Fruit fly (Drosophila melanogaster) whole organism, embryonic: Measurements from ENCODE around the gene CG15186.

Experiments used
- Aef1 ChIP-seq: fragments of 200-800 bp; sonication (Bioruptor generic); IDR thresholded peaks from 3 replicates; pipeline ENCODE4 v1.3.6; 2022; ENCODE audit warnings: missing biosample characterization, missing genetic modification characterization
- Awh ChIP-seq: fragments of 200-800 bp; sonication (Bioruptor generic); IDR thresholded peaks from 2 replicates; pipeline ENCODE4, ENCODE4 v1.3.6; 2022; ENCODE audit warnings: missing biosample characterization, missing genetic modification characterization
- BtbVII ChIP-seq: fragments of 200-800 bp; sonication (Bioruptor generic); optimal IDR thresholded peaks from 3 replicates; lab custom pipeline; 2017; ENCODE audit warnings: missing biosample characterization, mild to moderate bottlenecking, missing genetic modification characterization
- CG11696 ChIP-seq: fragments of 200-800 bp; sonication (Bioruptor generic); IDR thresholded peaks from 2 replicates; pipeline ENCODE4 v1.3.6; 2022; ENCODE audit warnings: missing biosample characterization, missing genetic modification characterization
- CG12236 ChIP-seq: fragments of 200-800 bp; sonication (Bioruptor generic); optimal IDR thresholded peaks from 2 replicates; lab custom pipeline; 2016; ENCODE audit warnings: missing biosample characterization, missing genetic modification characterization
- CG14441 ChIP-seq: fragments of 200-800 bp; sonication (Bioruptor generic); IDR thresholded peaks from 2 replicates; pipeline ENCODE4 v1.3.6; 2022; ENCODE audit warnings: missing biosample characterization, missing genetic modification characterization
- CG15269 ChIP-seq: fragments of 200-800 bp; sonication (Bioruptor generic); optimal IDR thresholded peaks from 2 replicates; lab custom pipeline; 2018; ENCODE audit warnings: missing biosample characterization, mild to moderate bottlenecking, missing genetic modification characterization, moderate library complexity
- CG1529 ChIP-seq: fragments of 200-800 bp; sonication (Bioruptor generic); optimal IDR thresholded peaks from 3 replicates; lab custom pipeline; 2018; ENCODE audit warnings: missing biosample characterization, missing genetic modification characterization
- CG16813 ChIP-seq: fragments of 200-800 bp; sonication (Bioruptor generic); IDR thresholded peaks from 3 replicates; pipeline ENCODE4 v1.3.6; 2022; ENCODE audit warnings: missing biosample characterization, missing genetic modification characterization; ENCODE audit not compliant: partially characterized antibody
- CG17361 ChIP-seq: fragments of 200-800 bp; sonication (Bioruptor generic); IDR thresholded peaks from 3 replicates; pipeline ENCODE4 v1.3.6; 2022; ENCODE audit warnings: missing biosample characterization, missing genetic modification characterization
- CG18764 ChIP-seq: fragments of 200-800 bp; sonication (Bioruptor generic); optimal IDR thresholded peaks from 3 replicates; lab custom pipeline; 2016; ENCODE audit warnings: missing biosample characterization, missing genetic modification characterization
- CG2678 ChIP-seq: fragments of 200-800 bp; sonication (Bioruptor generic); optimal IDR thresholded peaks from 3 replicates; lab custom pipeline; 2019; ENCODE audit warnings: missing biosample characterization, mild to moderate bottlenecking, missing genetic modification characterization, moderate library complexity
- CG31224 ChIP-seq: fragments of 200-800 bp; sonication (Bioruptor generic); IDR thresholded peaks from 2 replicates; pipeline ENCODE4 v1.3.6; 2022; ENCODE audit warnings: missing biosample characterization, missing genetic modification characterization
- CG42726 ChIP-seq: fragments of 200-800 bp; sonication (Bioruptor generic); IDR thresholded peaks from 2 replicates; pipeline ENCODE4 v1.3.6; 2022; ENCODE audit warnings: missing biosample characterization, missing genetic modification characterization; ENCODE audit not compliant: partially characterized antibody
- CG4360 ChIP-seq: fragments of 200-800 bp; sonication (Bioruptor generic); IDR thresholded peaks from 2 replicates; pipeline ENCODE4 v1.3.6; 2022; ENCODE audit warnings: missing biosample characterization, missing genetic modification characterization
- CG4617 ChIP-seq: fragments of 200-800 bp; sonication (Bioruptor generic); optimal IDR thresholded peaks from 3 replicates; lab custom pipeline; 2016; ENCODE audit warnings: missing biosample characterization, missing genetic modification characterization, borderline replicate concordance
- CG4707 ChIP-seq: fragments of 200-800 bp; sonication (Bioruptor generic); optimal IDR thresholded peaks from 2 replicates; lab custom pipeline; 2018; ENCODE audit warnings: missing biosample characterization, mild to moderate bottlenecking, missing genetic modification characterization, moderate library complexity
- CG4854 ChIP-seq: fragments of 200-800 bp; sonication (Bioruptor generic); optimal IDR thresholded peaks from 2 replicates; lab custom pipeline; 2016; ENCODE audit warnings: missing biosample characterization, missing genetic modification characterization, inconsistent platforms
- CG6175 ChIP-seq: fragments of 200-800 bp; sonication (Bioruptor generic); IDR thresholded peaks from 3 replicates; pipeline ENCODE4 v1.3.6; 2022; ENCODE audit warnings: missing biosample characterization, missing genetic modification characterization
- CG6683 ChIP-seq: fragments of 200-800 bp; sonication (Bioruptor generic); optimal IDR thresholded peaks from 2 replicates; lab custom pipeline; 2017; ENCODE audit warnings: missing biosample characterization, mild to moderate bottlenecking, missing genetic modification characterization, missing genetic modification reagents
- CG9797 ChIP-seq: fragments of 200-800 bp; sonication (Bioruptor generic); optimal IDR thresholded peaks from 3 replicates; lab custom pipeline; 2018; ENCODE audit warnings: missing biosample characterization, mild to moderate bottlenecking, missing genetic modification characterization
- Camta ChIP-seq: fragments of 200-800 bp; sonication (Bioruptor generic); optimal IDR thresholded peaks from 2 replicates; lab custom pipeline; 2016; ENCODE audit warnings: missing biosample characterization, missing genetic modification characterization
- Fer3 ChIP-seq: fragments of 200-800 bp; sonication (Bioruptor generic); optimal IDR thresholded peaks from 2 replicates; lab custom pipeline; 2018; ENCODE audit warnings: missing biosample characterization, mild to moderate bottlenecking, missing genetic modification characterization, moderate library complexity
- HLH54F ChIP-seq: fragments of 200-800 bp; sonication (Bioruptor generic); optimal IDR thresholded peaks from 3 replicates; lab custom pipeline; 2016; ENCODE audit warnings: missing biosample characterization, missing genetic modification characterization
- Hr51 ChIP-seq, 2 experiments: fragments of 200-800 bp; sonication (Bioruptor generic); optimal IDR thresholded peaks; 2 replicates in 1 of 2; 3 replicates in 1 of 2; lab custom pipeline; 2016 to 2018; ENCODE audit warnings: missing biosample characterization in 2 of 2, missing genetic modification characterization in 2 of 2, mild to moderate bottlenecking in 1 of 2, moderate library complexity in 1 of 2
- PHDP ChIP-seq: fragments of 200-800 bp; sonication (Bioruptor generic); optimal IDR thresholded peaks from 3 replicates; lab custom pipeline; 2018; ENCODE audit warnings: missing biosample characterization, mild to moderate bottlenecking, missing genetic modification characterization, moderate library complexity
- Poxn ChIP-seq: fragments of 200-800 bp; sonication (Bioruptor generic); IDR thresholded peaks from 2 replicates; pipeline ENCODE4 v1.3.6; 2022; ENCODE audit warnings: missing biosample characterization, missing genetic modification characterization
- Sox100B ChIP-seq: fragments of 200-800 bp; sonication (Bioruptor generic); optimal IDR thresholded peaks from 3 replicates; lab custom pipeline; 2018; ENCODE audit warnings: missing biosample characterization, mild to moderate bottlenecking, missing genetic modification characterization
- TFAM ChIP-seq: fragments of 200-800 bp; sonication (Bioruptor generic); optimal IDR thresholded peaks from 2 replicates; lab custom pipeline; 2017; ENCODE audit warnings: missing biosample characterization, missing genetic modification characterization, inconsistent platforms
- cas ChIP-seq: fragments of 200-800 bp; sonication (Bioruptor generic); IDR thresholded peaks from 2 replicates; pipeline ENCODE4 v1.3.6; 2022; ENCODE audit warnings: missing biosample characterization, missing genetic modification characterization
- chm ChIP-seq: fragments of 200-800 bp; sonication (Bioruptor generic); IDR thresholded peaks from 2 replicates; pipeline ENCODE4 v1.3.6; 2022; ENCODE audit warnings: missing biosample characterization, missing genetic modification characterization
- chn ChIP-seq: fragments of 200-800 bp; sonication (Bioruptor generic); optimal IDR thresholded peaks from 2 replicates; lab custom pipeline; 2016; ENCODE audit warnings: missing biosample characterization, missing genetic modification characterization
- crol ChIP-seq: fragments of 200-800 bp; sonication (Bioruptor generic); IDR thresholded peaks from 2 replicates; pipeline ENCODE4 v1.3.6; 2022; ENCODE audit warnings: missing biosample characterization, missing genetic modification characterization
- cwo ChIP-seq: fragments of 200-800 bp; sonication (Bioruptor generic); optimal IDR thresholded peaks from 3 replicates; lab custom pipeline; 2017; ENCODE audit warnings: missing biosample characterization, missing genetic modification characterization, mild to moderate bottlenecking, moderate library complexity, missing genetic modification reagents
- gcm ChIP-seq: fragments of 200-800 bp; sonication (Bioruptor generic); optimal IDR thresholded peaks from 2 replicates; lab custom pipeline; 2019; ENCODE audit warnings: missing biosample characterization, mild to moderate bottlenecking, missing genetic modification characterization, moderate library complexity
- gro ChIP-seq: fragments of 200-800 bp; sonication (Bioruptor generic); optimal IDR thresholded peaks from 2 replicates; lab custom pipeline; 2016; ENCODE audit warnings: missing biosample characterization, missing genetic modification characterization
- kay ChIP-seq: fragments of 200-800 bp; sonication (Bioruptor generic); optimal IDR thresholded peaks from 2 replicates; lab custom pipeline; 2016; ENCODE audit warnings: missing biosample characterization, missing genetic modification characterization
- lola ChIP-seq, 3 experiments: fragments of >200 bp in 2 of 3; fragments of 200-800 bp in 1 of 3; sonication (Bioruptor generic) in 1 of 3; optimal IDR thresholded peaks; 2 replicates each; lab custom pipeline; 2017 to 2019; ENCODE audit warnings: missing biosample characterization in 3 of 3, missing genetic modification characterization in 3 of 3, mild to moderate bottlenecking in 1 of 3, moderate library complexity in 1 of 3
- maf-S ChIP-seq: fragments of 200-800 bp; sonication (Bioruptor generic); optimal IDR thresholded peaks from 2 replicates; lab custom pipeline; 2016; ENCODE audit warnings: missing biosample characterization, missing genetic modification characterization
- sd ChIP-seq: fragments of 200-800 bp; sonication (Bioruptor generic); optimal IDR thresholded peaks from 3 replicates; lab custom pipeline; 2018; ENCODE audit warnings: missing biosample characterization, mild to moderate bottlenecking, missing genetic modification characterization, moderate library complexity
- sens ChIP-seq: fragments of 200-800 bp; sonication (Bioruptor generic); peaks from one replicate; lab custom pipeline; 2016; ENCODE audit warnings: missing biosample characterization, missing genetic modification characterization
- sens-2 ChIP-seq: fragments of 200-800 bp; sonication (Bioruptor generic); IDR thresholded peaks from 2 replicates; pipeline ENCODE4 v1.3.6; 2022; ENCODE audit warnings: missing biosample characterization, missing genetic modification characterization
- shn ChIP-seq: fragments of 200-800 bp; sonication (Bioruptor generic); optimal IDR thresholded peaks from 3 replicates; lab custom pipeline; 2016; ENCODE audit warnings: missing biosample characterization, missing genetic modification characterization
- sima ChIP-seq: fragments of 200-800 bp; sonication (Bioruptor generic); optimal IDR thresholded peaks from 2 replicates; lab custom pipeline; 2016; ENCODE audit warnings: missing biosample characterization, missing genetic modification characterization
- tin ChIP-seq: fragments of 200-800 bp; sonication (Bioruptor generic); optimal IDR thresholded peaks from 3 replicates; lab custom pipeline; 2016; ENCODE audit warnings: missing biosample characterization, missing genetic modification characterization
- tll ChIP-seq, 2 experiments: fragments of 200-800 bp in 1 of 2; fragments of >200 bp in 1 of 2; sonication (Bioruptor generic) in 1 of 2; optimal IDR thresholded peaks; 2 replicates each; lab custom pipeline; 2017 to 2019; ENCODE audit warnings: missing biosample characterization in 2 of 2, missing genetic modification characterization in 2 of 2, mild to moderate bottlenecking in 1 of 2, moderate library complexity in 1 of 2
- toy ChIP-seq: fragments of 200-800 bp; sonication (Bioruptor generic); IDR thresholded peaks from 2 replicates; pipeline ENCODE4 v1.3.6; 2022; ENCODE audit warnings: missing biosample characterization, missing genetic modification characterization
- trem ChIP-seq: fragments of 200-800 bp; optimal IDR thresholded peaks from 3 replicates; lab custom pipeline; 2019; ENCODE audit warnings: missing biosample characterization, mild to moderate bottlenecking, missing genetic modification characterization, moderate library complexity
- wek ChIP-seq: fragments of 200-800 bp; sonication (Bioruptor generic); optimal IDR thresholded peaks from 3 replicates; lab custom pipeline; 2018; ENCODE audit warnings: missing biosample characterization, mild to moderate bottlenecking, missing genetic modification characterization, moderate library complexity
- zfh2 ChIP-seq: fragments of 200-800 bp; sonication (Bioruptor generic); optimal IDR thresholded peaks from 2 replicates; lab custom pipeline; 2016; ENCODE audit warnings: missing biosample characterization, missing genetic modification characterization

Gene CG15186

DNA sequence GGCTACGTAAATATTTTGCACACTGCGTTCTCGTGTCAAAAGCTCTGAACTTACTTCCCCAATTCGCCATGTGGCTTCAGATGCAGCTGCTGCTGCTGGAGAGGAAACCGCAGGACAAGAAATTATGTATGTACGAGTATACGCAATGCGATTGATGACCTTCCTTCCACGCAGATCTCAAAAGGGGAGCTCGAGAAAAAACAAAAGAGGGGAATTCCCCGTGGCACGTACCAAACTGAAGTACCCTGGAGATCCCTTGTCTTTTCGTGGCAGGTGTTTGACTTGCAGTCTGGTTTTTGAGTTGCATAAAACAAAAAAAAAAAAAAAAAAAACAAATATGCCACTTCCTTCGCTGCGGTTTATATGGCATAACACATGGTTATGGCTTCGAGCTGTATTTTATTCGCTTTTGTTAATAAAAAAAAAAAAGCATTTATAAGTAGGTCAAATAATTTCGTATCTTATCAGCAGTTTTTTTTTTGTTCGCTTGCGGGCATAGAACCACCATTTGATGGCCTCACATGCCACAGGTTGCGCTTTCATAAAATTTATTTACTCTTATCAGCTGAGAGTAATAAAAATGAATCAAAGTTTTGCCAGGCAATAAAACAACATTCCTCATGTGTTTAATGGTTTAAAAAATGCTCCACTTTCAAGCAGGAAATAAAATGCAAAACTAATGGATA, 45.2 kb upstream of the CG15186 start (continued):
- peak; percentile 43 for TF ChIP-seq BtbVII (GFP tag; lab: Kevin White, UChicago)
- TF ChIP-seq Sox100B (GFP tag; lab: Kevin White, UChicago): peak; percentile 20
- peak; percentile 8 for TF ChIP-seq gcm (GFP tag; lab: Kevin White, UChicago)
- no peak for TF ChIP-seq CG14441 (GFP tag; lab: Robert Waterston, UW)
- TF ChIP-seq sens: peak; percentile 3
- TF ChIP-seq shn (GFP tag; lab: Kevin White, UChicago): no peak
- no peak for TF ChIP-seq crol
- TF ChIP-seq CG31224 (GFP tag; lab: Robert Waterston, UW): no peak
- TF ChIP-seq wek (GFP tag; lab: Kevin White, UChicago): no peak
- TF ChIP-seq CG16813 (GFP tag; lab: Robert Waterston, UW): no peak
- no peak for TF ChIP-seq tin (GFP tag; lab: Kevin White, UChicago)
- no peak for TF ChIP-seq CG42726 (GFP tag; lab: Robert Waterston, UW)
- TF ChIP-seq lola (GFP tag; optimal IDR thresholded peaks at IDR 0.05; lab: Kevin White, UChicago): no peak
- TF ChIP-seq toy (GFP tag; lab: Robert Waterston, UW): no peak
- peak; percentile 48 for TF ChIP-seq CG2678 (tag; lab: Kevin White, UChicago)
- TF ChIP-seq zfh2 (GFP tag; lab: Kevin White, UChicago): no peak
- TF ChIP-seq kay (GFP tag; lab: Kevin White, UChicago): no peak
- peak; percentile 21 for TF ChIP-seq PHDP
- TF ChIP-seq chn (GFP tag; lab: Kevin White, UChicago): no peak
- no peak for TF ChIP-seq CG18764
- TF ChIP-seq Awh (GFP tag; lab: Robert Waterston, UW): no peak
- peak; percentile 12; the same call in 1 of the 3 replicates for TF ChIP-seq CG6175 (GFP tag; lab: Robert Waterston, UW)
- TF ChIP-seq CG4707 (GFP tag; lab: Kevin White, UChicago): no peak
- TF ChIP-seq tll (GFP tag; optimal IDR thresholded peaks at IDR 0.05; lab: Kevin White, UChicago): no peak
- TF ChIP-seq sd: peak; percentile 95
- peak; percentile 15 for TF ChIP-seq CG15269 (tag; lab: Kevin White, UChicago)
- no peak for TF ChIP-seq trem (tag; lab: Kevin White, UChicago)
- no peak for TF ChIP-seq CG4360
- no peak for TF ChIP-seq Poxn (GFP tag; lab: Robert Waterston, UW)
- no peak for TF ChIP-seq sima (GFP tag; lab: Kevin White, UChicago)
- peak; percentile 26 for TF ChIP-seq cwo
- peak in 1 of 2 experiments; percentile 35 for TF ChIP-seq Hr51 (GFP tag; optimal IDR thresholded peaks at IDR 0.05; lab: Kevin White, UChicago)
- TF ChIP-seq CG12236 (GFP tag; lab: Kevin White, UChicago): no peak
- no peak for TF ChIP-seq CG1529 (GFP tag; lab: Kevin White, UChicago)
- no peak for TF ChIP-seq maf-S
- TF ChIP-seq sens-2 (GFP tag; lab: Robert Waterston, UW): peak; percentile 82
- TF ChIP-seq Aef1 (GFP tag; lab: Robert Waterston, UW): no peak
- TF ChIP-seq gro (GFP tag; lab: Kevin White, UChicago): peak; percentile 3
- TF ChIP-seq CG17361 (GFP tag; lab: Robert Waterston, UW): no peak
- no peak for TF ChIP-seq CG4617 (GFP tag; lab: Kevin White, UChicago)
- no peak for TF ChIP-seq CG4854 (GFP tag; lab: Kevin White, UChicago)
- 0 out of 2 replicates have a peak, but pooled peaks have one; percentile 8 for TF ChIP-seq chm (GFP tag; lab: Robert Waterston, UW)
- no peak for TF ChIP-seq Camta
- TF ChIP-seq HLH54F (GFP tag; lab: Kevin White, UChicago): no peak
- no peak for TF ChIP-seq cas (GFP tag; lab: Robert Waterston, UW)
- TF ChIP-seq CG6683 (GFP tag; lab: Kevin White, UChicago): no peak
- peak; percentile 42; the same call in 1 of the 2 replicates for TF ChIP-seq CG11696 (GFP tag; lab: Robert Waterston, UW)
- TF ChIP-seq TFAM (GFP tag; lab: Kevin White, UChicago): no peak
- no peak for TF ChIP-seq CG9797 (GFP tag; lab: Kevin White, UChicago)
- TF ChIP-seq Fer3 (tag; lab: Kevin White, UChicago): no peak
